Fruit fly (Drosophila melanogaster) whole organism, wandering third instar larva: ENCODE data around the gene CG10096.

Source experiments
- CG32264 ChIP-seq: fragments of 200-800 bp; sonication (Bioruptor generic); optimal IDR thresholded peaks from 2 replicates; lab custom pipeline; 2016; ENCODE audit warnings: missing biosample characterization, missing genetic modification characterization
- CG9705 ChIP-seq: fragments of 200-800 bp; sonication (Bioruptor generic); optimal IDR thresholded peaks from 2 replicates; lab custom pipeline; 2018; ENCODE audit warnings: missing biosample characterization, mild to moderate bottlenecking, missing genetic modification characterization
- CrebA ChIP-seq: fragments of 200-800 bp; sonication (Bioruptor generic); optimal IDR thresholded peaks from 2 replicates; lab custom pipeline; 2016; ENCODE audit warnings: missing biosample characterization, mild to moderate bottlenecking, missing genetic modification characterization, borderline replicate concordance
- Dfd ChIP-seq: fragments of >200 bp; optimal IDR thresholded peaks from 2 replicates; lab custom pipeline; 2017; ENCODE audit warnings: missing biosample characterization, missing genetic modification characterization
- Dif ChIP-seq: fragments of 200-275, 200-300 bp; sonication (Bioruptor generic); optimal IDR thresholded peaks from 2 replicates; lab custom pipeline; 2018; ENCODE audit warnings: missing biosample characterization, missing genetic modification characterization; ENCODE audit not compliant: partially characterized antibody
- HLH106 ChIP-seq: fragments of 200-800 bp; optimal IDR thresholded peaks from 3 replicates; lab custom pipeline; 2019; ENCODE audit warnings: missing biosample characterization, mild to moderate bottlenecking, missing genetic modification characterization, moderate library complexity
- Hnf4 ChIP-seq: fragments of 200-800 bp; sonication (Bioruptor generic); optimal IDR thresholded peaks from 2 replicates; lab custom pipeline; 2016; ENCODE audit warnings: missing biosample characterization, mild to moderate bottlenecking, missing genetic modification characterization
- Hr78 ChIP-seq: fragments of >200 bp; optimal IDR thresholded peaks from 2 replicates; lab custom pipeline; 2017; ENCODE audit warnings: missing biosample characterization, missing genetic modification characterization
- Mio ChIP-seq: sonication (Bioruptor generic); optimal IDR thresholded peaks from 2 replicates; lab custom pipeline; 2016; ENCODE audit warnings: missing biosample characterization, missing genetic modification characterization
- Myc ChIP-seq: fragments of >200 bp; optimal IDR thresholded peaks from 2 replicates; lab custom pipeline; 2017
- N ChIP-seq: fragments of >200 bp; optimal IDR thresholded peaks from 2 replicates; lab custom pipeline; 2018; ENCODE audit warnings: missing biosample characterization, missing external identifiers, missing genetic modification characterization
- OdsH ChIP-seq: fragments of 200-800 bp; sonication (Bioruptor generic); optimal IDR thresholded peaks from 2 replicates; lab custom pipeline; 2016; ENCODE audit warnings: missing biosample characterization, mild to moderate bottlenecking, missing genetic modification characterization
- Rel ChIP-seq, 2 experiments: fragments of 200-800 bp; sonication (Bioruptor generic) in 1 of 2; optimal IDR thresholded peaks; 2 replicates in 1 of 2; 3 replicates in 1 of 2; lab custom pipeline; 2016 to 2019; ENCODE audit warnings: mild to moderate bottlenecking in 2 of 2, missing biosample characterization in 2 of 2, missing genetic modification characterization in 2 of 2, moderate library complexity in 1 of 2
- Sp1 ChIP-seq: fragments of 200-800 bp; sonication (Bioruptor generic); optimal IDR thresholded peaks from 3 replicates; lab custom pipeline; 2019; ENCODE audit warnings: missing biosample characterization, mild to moderate bottlenecking, missing genetic modification characterization, moderate library complexity
- Vsx2 ChIP-seq: fragments of 200-300, 225-300 bp; sonication (Bioruptor generic); optimal IDR thresholded peaks from 2 replicates; lab custom pipeline; 2018; ENCODE audit warnings: missing biosample characterization, missing genetic modification characterization; ENCODE audit not compliant: partially characterized antibody
- br ChIP-seq: fragments of 200-800 bp; sonication (Bioruptor generic); optimal IDR thresholded peaks from 2 replicates; lab custom pipeline; 2016; ENCODE audit warnings: missing biosample characterization, missing genetic modification characterization
- brk ChIP-seq: fragments of 200-800 bp; sonication (Bioruptor generic); optimal IDR thresholded peaks from 2 replicates; lab custom pipeline; 2016; ENCODE audit warnings: missing biosample characterization, mild to moderate bottlenecking, missing genetic modification characterization
- dl ChIP-seq, 2 experiments: fragments of 175-275, 200-275 bp in 1 of 2; fragments of 200-275 bp in 1 of 2; sonication (Bioruptor generic); optimal IDR thresholded peaks; lab custom pipeline; 2018; ENCODE audit warnings: mild to moderate bottlenecking in 2 of 2, missing biosample characterization in 2 of 2, missing genetic modification characterization in 2 of 2, moderate library complexity in 2 of 2; ENCODE audit not compliant: partially characterized antibody in 2 of 2, insufficient read depth in 1 of 2
- dmrt93B ChIP-seq: fragments of 200-800 bp; sonication (Bioruptor generic); optimal IDR thresholded peaks from 2 replicates; lab custom pipeline; 2018; ENCODE audit warnings: missing biosample characterization, mild to moderate bottlenecking, missing genetic modification characterization
- dsf ChIP-seq: sonication (Bioruptor generic); optimal IDR thresholded peaks from 2 replicates; lab custom pipeline; 2016; ENCODE audit warnings: missing biosample characterization, missing genetic modification characterization, borderline replicate concordance
- ey ChIP-seq: fragments of 200-800 bp; sonication (Bioruptor generic); optimal IDR thresholded peaks from 2 replicates; lab custom pipeline; 2016; ENCODE audit warnings: missing biosample characterization, missing genetic modification characterization
- foxo ChIP-seq, 2 experiments: fragments of 200-800 bp; sonication (Bioruptor generic); optimal IDR thresholded peaks; 2 replicates in 1 of 2; 3 replicates in 1 of 2; lab custom pipeline; 2016 to 2017; ENCODE audit warnings: missing biosample characterization in 2 of 2, missing genetic modification characterization in 2 of 2
- fru ChIP-seq: fragments of 200-800 bp; sonication (Bioruptor generic); optimal IDR thresholded peaks from 3 replicates; lab custom pipeline; 2016; ENCODE audit warnings: missing biosample characterization, mild to moderate bottlenecking, missing genetic modification characterization
- h ChIP-seq: fragments of 200-800 bp; sonication (Bioruptor generic); optimal IDR thresholded peaks from 3 replicates; lab custom pipeline; 2016; ENCODE audit warnings: missing biosample characterization, mild to moderate bottlenecking, missing genetic modification characterization
- jim ChIP-seq: fragments of 175-275, 200-325 bp; sonication (Bioruptor generic); optimal IDR thresholded peaks from 2 replicates; lab custom pipeline; 2016; ENCODE audit warnings: missing biosample characterization, mild to moderate bottlenecking, missing genetic modification characterization
- pan ChIP-seq: fragments of >200 bp; optimal IDR thresholded peaks from 2 replicates; lab custom pipeline; 2017
- psq ChIP-seq: fragments of 200-800 bp; sonication (Bioruptor generic); optimal IDR thresholded peaks from 3 replicates; lab custom pipeline; 2017; ENCODE audit warnings: missing biosample characterization, mild to moderate bottlenecking, missing genetic modification characterization, moderate library complexity
- rgr ChIP-seq: fragments of 200-800 bp; sonication (Bioruptor generic); optimal IDR thresholded peaks from 3 replicates; lab custom pipeline; 2016; ENCODE audit warnings: missing biosample characterization, mild to moderate bottlenecking, missing genetic modification characterization
- sage ChIP-seq: fragments of 200-800 bp; sonication (Bioruptor generic); optimal IDR thresholded peaks from 2 replicates; lab custom pipeline; 2016; ENCODE audit warnings: missing biosample characterization, mild to moderate bottlenecking, missing genetic modification characterization
- sv ChIP-seq: fragments of 200-800 bp; sonication (Bioruptor generic); optimal IDR thresholded peaks from 3 replicates; lab custom pipeline; 2016; ENCODE audit warnings: missing biosample characterization, missing genetic modification characterization
- tai ChIP-seq: sonication (Bioruptor generic); optimal IDR thresholded peaks from 2 replicates; lab custom pipeline; 2016; ENCODE audit warnings: missing biosample characterization, missing genetic modification characterization
- usp ChIP-seq: fragments of >200 bp; optimal IDR thresholded peaks from 2 replicates; lab custom pipeline; 2017; ENCODE audit warnings: missing biosample characterization, missing genetic modification characterization
- woc ChIP-seq: sonication (Bioruptor generic); optimal IDR thresholded peaks from 2 replicates; lab custom pipeline; 2016; ENCODE audit warnings: missing biosample characterization, mild to moderate bottlenecking, missing genetic modification characterization

CG10096 gene

dm6 chr3R:12375258-12375783, 20.5 kb downstream of the CG10096 start, which contains the start of gene GstD5:
Gene GstD5 (plus strand): TSS chr3R:12375733.
- TF ChIP-seq Hnf4: no peak
- no peak for TF ChIP-seq foxo (GFP tag; optimal IDR thresholded peaks at IDR 0.05; lab: Kevin White, UChicago)
- TF ChIP-seq sv (GFP tag; lab: Kevin White, UChicago): no peak
- no peak for TF ChIP-seq woc (GFP tag; lab: Kevin White, UChicago)
- TF ChIP-seq dsf: no peak
- no peak for TF ChIP-seq dmrt93B (GFP tag; lab: Kevin White, UChicago)
- no peak for TF ChIP-seq Hr78
- TF ChIP-seq dl (GFP tag; optimal IDR thresholded peaks at IDR 0.05; lab: Kevin White, UChicago; ENCODE audit: insufficient read depth in 1 of 2, partially characterized antibody in 2 of 2): no peak
- TF ChIP-seq Sp1 (GFP tag; lab: Kevin White, UChicago): no peak
- TF ChIP-seq N: no peak
- TF ChIP-seq CrebA (GFP tag; lab: Kevin White, UChicago): no peak
- no peak for TF ChIP-seq CG9705 (GFP tag; lab: Kevin White, UChicago)
- TF ChIP-seq OdsH (GFP tag; lab: Kevin White, UChicago): no peak

- no peak for TF ChIP-seq tai (GFP tag; lab: Kevin White, UChicago)
- no peak for TF ChIP-seq foxo (GFP tag; optimal IDR thresholded peaks at IDR 0.05; lab: Kevin White, UChicago)
- no peak for TF ChIP-seq br (GFP tag; lab: Kevin White, UChicago)
- TF ChIP-seq rgr: no peak
- TF ChIP-seq jim (GFP tag; lab: Kevin White, UChicago): no peak
- no peak for TF ChIP-seq h (GFP tag; lab: Kevin White, UChicago)
- TF ChIP-seq OdsH (GFP tag; lab: Kevin White, UChicago): no peak
- no peak for TF ChIP-seq fru (GFP tag; lab: Kevin White, UChicago)
- TF ChIP-seq woc (GFP tag; lab: Kevin White, UChicago): no peak
- no peak for TF ChIP-seq Sp1 (GFP tag; lab: Kevin White, UChicago)
- TF ChIP-seq Dfd (GFP tag; lab: Kevin White, UChicago): no peak
- TF ChIP-seq dl (GFP tag; optimal IDR thresholded peaks at IDR 0.05; lab: Kevin White, UChicago; ENCODE audit: insufficient read depth in 1 of 2, partially characterized antibody in 2 of 2): no peak
- no peak for TF ChIP-seq Hr78
- no peak for TF ChIP-seq CG32264 (GFP tag; lab: Kevin White, UChicago)
Measured at dm6 chr3R:12373800-12374199, 22.0 kb downstream of the CG10096 start, which contains the start of gene GstD4. Gene GstD4 (plus strand): TSS chr3R:12374100.

dm6 chr3R:12372800-12373199, 23.0 kb downstream of the CG10096 start, which contains the start of gene GstD3:
Gene GstD3 (plus strand): TSS chr3R:12373068.
- TF ChIP-seq h (GFP tag; lab: Kevin White, UChicago): no peak
- no peak for TF ChIP-seq Sp1 (GFP tag; lab: Kevin White, UChicago)
- no peak for TF ChIP-seq dl (GFP tag; optimal IDR thresholded peaks at IDR 0.05; lab: Kevin White, UChicago; ENCODE audit: insufficient read depth in 1 of 2, partially characterized antibody in 2 of 2)
- TF ChIP-seq Dfd (GFP tag; lab: Kevin White, UChicago): no peak
- no peak for TF ChIP-seq dmrt93B (GFP tag; lab: Kevin White, UChicago)
- TF ChIP-seq CrebA (GFP tag; lab: Kevin White, UChicago): no peak
- TF ChIP-seq ey: no peak
- TF ChIP-seq fru (GFP tag; lab: Kevin White, UChicago): no peak
- no peak for TF ChIP-seq foxo (GFP tag; optimal IDR thresholded peaks at IDR 0.05; lab: Kevin White, UChicago)
- no peak for TF ChIP-seq sage (GFP tag; lab: Kevin White, UChicago)
- no peak for TF ChIP-seq dsf
- TF ChIP-seq Myc (lab: Kevin White, UChicago): no peak
- no peak for TF ChIP-seq usp (GFP tag; lab: Kevin White, UChicago)
- no peak for TF ChIP-seq jim (GFP tag; lab: Kevin White, UChicago)
- no peak for TF ChIP-seq Hnf4
- no peak for TF ChIP-seq HLH106 (tag; lab: Kevin White, UChicago)
- no peak for TF ChIP-seq brk
- TF ChIP-seq sv (GFP tag; lab: Kevin White, UChicago): no peak
- no peak for TF ChIP-seq Dif (GFP tag; lab: Kevin White, UChicago)

- no peak for TF ChIP-seq Vsx2
- TF ChIP-seq Hr78: no peak
- no peak for TF ChIP-seq rgr
- TF ChIP-seq CG9705 (GFP tag; lab: Kevin White, UChicago): no peak
- TF ChIP-seq psq: no peak
- TF ChIP-seq foxo (GFP tag; optimal IDR thresholded peaks at IDR 0.05; lab: Kevin White, UChicago): no peak
- TF ChIP-seq CrebA (GFP tag; lab: Kevin White, UChicago): no peak
- TF ChIP-seq h (GFP tag; lab: Kevin White, UChicago): no peak
- TF ChIP-seq dmrt93B (GFP tag; lab: Kevin White, UChicago): no peak
- no peak for TF ChIP-seq Mio (GFP tag; lab: Kevin White, UChicago)
- no peak for TF ChIP-seq dl (GFP tag; optimal IDR thresholded peaks at IDR 0.05; lab: Kevin White, UChicago; ENCODE audit: insufficient read depth in 1 of 2, partially characterized antibody in 2 of 2)
- no peak for TF ChIP-seq pan
- no peak for TF ChIP-seq Myc (lab: Kevin White, UChicago)
- no peak for TF ChIP-seq brk
- no peak for TF ChIP-seq jim (GFP tag; lab: Kevin White, UChicago)
- no peak for TF ChIP-seq Rel (GFP tag; optimal IDR thresholded peaks at IDR 0.05; lab: Kevin White, UChicago)
- no peak for TF ChIP-seq Rel (tag; optimal IDR thresholded peaks at IDR 0.05; lab: Kevin White, UChicago)
- no peak for TF ChIP-seq sage (GFP tag; lab: Kevin White, UChicago)
Measured at dm6 chr3R:12371671-12372070, 24.1 kb downstream of the CG10096 start, which contains the start of gene GstD2. Gene GstD2 (plus strand): TSS chr3R:12371971.
